Worm (Caenorhabditis elegans): Measurements from ENCODE around the gene sre-15.
A peak's percentile ranks its signal among the peaks of the same experiment; 100 is the strongest.

sre-15 gene

ce11 chrIV:12282157-12282789 is 37.7 kb upstream of the sre-15 start, which contains the start of the genes C42C1.12 and C42C1.19:
Gene C42C1.12 (minus strand): TSS chrIV:12282207.
Gene C42C1.19 (plus strand): TSS chrIV:12282739.
- TF ChIP-seq dox-1 (GFP tag; IDR thresholded peaks at IDR 0.05), result no peak
- 0 out of 2 replicates have a peak, but pooled peaks have one; percentile 24 for TF ChIP-seq F33H1.4 (GFP tag; IDR thresholded peaks at IDR 0.05)

ce11 chrIV:12279340-12279739 is 34.7 kb upstream of the sre-15 start, which contains the start of gene ltah-1.1:
Gene ltah-1.1 (plus strand): TSS chrIV:12279622.
- TF ChIP-seq ceh-91 (GFP tag; IDR thresholded peaks at IDR 0.05) (no peak), hlh-26 (GFP tag; conservative IDR thresholded peaks at IDR 0.05) (no peak), Y67H2A.10 (GFP tag; conservative IDR thresholded peaks at IDR 0.05) (no peak), let-607 (tag; optimal IDR thresholded peaks at IDR 0.05) (peak; percentile 2 to 23), nhr-80 (tag; optimal IDR thresholded peaks at IDR 0.05) (peak; percentile 55), nhr-90 (tag; optimal IDR thresholded peaks at IDR 0.05) (no peak), F23B12.7 (tag; optimal IDR thresholded peaks at IDR 0.05; ENCODE audit: insufficient read depth) (no peak), ztf-26 (tag; optimal IDR thresholded peaks at IDR 0.05) (no peak), mcd-1 (GFP tag; IDR thresholded peaks at IDR 0.05) (no peak), hmg-1.2 (GFP tag; IDR thresholded peaks at IDR 0.05) (no peak)

- TF ChIP-seq chd-7 (tag; optimal IDR thresholded peaks at IDR 0.05) (no peak), nhr-90 (tag; optimal IDR thresholded peaks at IDR 0.05) (no peak), ztf-25 (GFP tag; IDR thresholded peaks at IDR 0.05) (no peak), Y95B8A.8 (GFP tag; IDR thresholded peaks at IDR 0.05) (no peak), lsy-27 (tag; optimal IDR thresholded peaks at IDR 0.05; ENCODE audit: borderline replicate concordance, insufficient read depth) (no peak), attf-6 (GFP tag; IDR thresholded peaks at IDR 0.05) (no peak), attf-3 (GFP tag; conservative IDR thresholded peaks at IDR 0.05) (no peak), hrde-1 (tag; optimal IDR thresholded peaks at IDR 0.05; ENCODE audit: borderline replicate concordance) (no peak), B0035.1 (tag; optimal IDR thresholded peaks at IDR 0.05) (no peak), cebp-2 (GFP tag; IDR thresholded peaks at IDR 0.05) (no peak), snpc-1.3 (tag; optimal IDR thresholded peaks at IDR 0.05; ENCODE audit: insufficient read depth) (peak; percentile 24), dpl-1 (GFP tag; optimal IDR thresholded peaks at IDR 0.05) (no peak), fkh-3 (tag; optimal IDR thresholded peaks at IDR 0.05) (no peak), ztf-26 (tag; optimal IDR thresholded peaks at IDR 0.05) (no peak), dpff-1 (tag; optimal IDR thresholded peaks at IDR 0.05) (no peak), xnd-1 (tag; optimal IDR thresholded peaks at IDR 0.05) (peak; percentile 48), madf-8 (GFP tag; conservative IDR thresholded peaks at IDR 0.05) (peak; percentile 11; the same call in 1 of the 2 replicates), madf-6 (GFP tag; IDR thresholded peaks at IDR 0.05) (peak; percentile 68; the same call in 1 of the 2 replicates), nhr-179 (tag; optimal IDR thresholded peaks at IDR 0.05) (no peak), sptf-2 (GFP tag; optimal IDR thresholded peaks at IDR 0.05) (no peak), lsl-1 (GFP tag; optimal IDR thresholded peaks at IDR 0.05) (peak; percentile 74), ccch-3 (GFP tag; optimal IDR thresholded peaks at IDR 0.05) (no peak), Y56A3A.18 (GFP tag; IDR thresholded peaks at IDR 0.05) (no peak), tbx-9 (tag; optimal IDR thresholded peaks at IDR 0.05; ENCODE audit: borderline replicate concordance) (no peak), die-1 (tag; optimal IDR thresholded peaks at IDR 0.05) (no peak), hmg-1.2 (GFP tag; IDR thresholded peaks at IDR 0.05) (no peak), let-607 (tag; optimal IDR thresholded peaks at IDR 0.05) (peak in 1 of 2 experiments; percentile 16), F22D6.2 (tag; optimal IDR thresholded peaks at IDR 0.05) (no peak), B0019.2 (GFP tag; conservative IDR thresholded peaks at IDR 0.05) (no peak), ztf-22 (GFP tag; optimal IDR thresholded peaks at IDR 0.05) (no peak), D2030.7 (GFP tag; IDR thresholded peaks at IDR 0.05) (0 out of 2 replicates have a peak, but pooled peaks have one; percentile 36), attf-5 (GFP tag; optimal IDR thresholded peaks at IDR 0.05) (no peak), ekl-4 (GFP tag; IDR thresholded peaks at IDR 0.05) (no peak), egl-44 (GFP tag; IDR thresholded peaks at IDR 0.05) (no peak), aptf-3 (GFP tag; IDR thresholded peaks at IDR 0.05) (no peak)
Measured at ce11 chrIV:12278507-12278906, 33.9 kb upstream of the sre-15 start, which contains the start of the genes tag-335 and vkmt-1. Gene tag-335 (minus strand): TSS chrIV:12278594. Gene vkmt-1 (plus strand): TSS chrIV:12278725.
